Worm (Caenorhabditis elegans) whole organism, L1 larva: ENCODE results near the gene Y51A2B.4.

Source experiments
- blmp-1 ChIP-seq: fragments of 150-350 bp; optimal IDR thresholded peaks from 2 replicates; lab custom pipeline; 2014; ENCODE audit warnings: missing biosample characterization, missing genetic modification characterization
- ceh-63 ChIP-seq: fragments of 200-800 bp; sonication (Bioruptor generic); optimal IDR thresholded peaks from 2 replicates; lab custom pipeline; 2018; ENCODE audit warnings: mild to moderate bottlenecking, missing genetic modification characterization, missing compliant biosample characterization
- ceh-8 ChIP-seq: fragments of 200-800 bp; sonication (Bioruptor generic); optimal IDR thresholded peaks from 2 replicates; lab custom pipeline; 2018; ENCODE audit warnings: mild to moderate bottlenecking, missing genetic modification characterization, moderate library complexity, missing compliant biosample characterization
- ces-1 ChIP-seq: fragments of 150-350 bp; optimal IDR thresholded peaks from 2 replicates; lab custom pipeline; 2014; ENCODE audit warnings: missing biosample characterization, missing genetic modification reagents, missing genetic modification characterization
- efl-1 ChIP-seq, 4 experiments: fragments of 150-350 bp; optimal IDR thresholded peaks in 3 of 4; peaks in 1 of 4; 1 replicate in 1 of 4; 2 replicates in 3 of 4; lab custom pipeline; 2014; ENCODE audit warnings: missing biosample characterization in 2 of 4, missing genetic modification characterization in 2 of 4, missing genetic modification reagents in 2 of 4
- egl-13 ChIP-seq: sonication (generic microtip); optimal IDR thresholded peaks from 2 replicates; lab custom pipeline; 2016; ENCODE audit warnings: missing genotype, missing genetic modification reagents, missing genetic modification characterization, missing compliant biosample characterization
- elt-3 ChIP-seq, 6 experiments: fragments of 150-350 bp in 1 of 6; sonication (generic microtip); optimal IDR thresholded peaks; 2 replicates each; lab custom pipeline; 2017 to 2018; ENCODE audit warnings: missing biosample characterization in 6 of 6, missing genetic modification characterization in 6 of 6, inconsistent platforms in 1 of 6
- fkh-10 ChIP-seq: sonication (generic microtip); optimal IDR thresholded peaks from 2 replicates; lab custom pipeline; 2017; ENCODE audit warnings: missing biosample characterization, missing genetic modification reagents, missing genetic modification characterization
- jun-1 ChIP-seq: fragments of 150-350 bp; optimal IDR thresholded peaks from 2 replicates; lab custom pipeline; 2014; ENCODE audit warnings: missing biosample characterization, missing genetic modification reagents, missing genetic modification characterization
- lin-35 ChIP-seq, 2 experiments: fragments of 150-350 bp; optimal IDR thresholded peaks; 2 replicates each; lab custom pipeline; 2014; ENCODE audit warnings: missing biosample characterization in 2 of 2, missing genetic modification characterization in 2 of 2, missing genetic modification reagents in 2 of 2
- lin-39 ChIP-seq: fragments of 150-350 bp; optimal IDR thresholded peaks from 2 replicates; lab custom pipeline; 2014; ENCODE audit warnings: missing biosample characterization, missing genetic modification reagents, missing genetic modification characterization
- mab-9 ChIP-seq: fragments of 200-800 bp; sonication (Bioruptor generic); IDR thresholded peaks from 2 replicates; pipeline ENCODE4 v1.3.6; 2022; ENCODE audit warnings: missing genetic modification reagents, missing genetic modification characterization, missing compliant biosample characterization
- mdl-1 ChIP-seq, 2 experiments: fragments of 150-350 bp; optimal IDR thresholded peaks; 2 replicates each; lab custom pipeline; 2014 to 2017; ENCODE audit warnings: missing biosample characterization in 2 of 2, missing genetic modification characterization in 2 of 2, inconsistent platforms in 1 of 2
- mef-2 ChIP-seq: fragments of 150-350 bp; optimal IDR thresholded peaks from 2 replicates; lab custom pipeline; 2014; ENCODE audit warnings: missing biosample characterization, missing genetic modification characterization
- nhr-12 ChIP-seq: sonication (generic microtip); optimal IDR thresholded peaks from 2 replicates; lab custom pipeline; 2017; ENCODE audit warnings: missing biosample characterization, missing genetic modification characterization
- nhr-19 ChIP-seq: fragments of 200-800 bp; sonication (Bioruptor generic); conservative IDR thresholded peaks from 2 replicates; pipeline ENCODE4 v1.3.6; 2022; ENCODE audit warnings: missing genetic modification characterization, missing compliant biosample characterization
- nhr-28 ChIP-seq: fragments of 150-350 bp; optimal IDR thresholded peaks from 2 replicates; lab custom pipeline; 2014; ENCODE audit warnings: missing biosample characterization, missing genetic modification characterization
- nhr-77 ChIP-seq: fragments of 150-350 bp; optimal IDR thresholded peaks from 2 replicates; lab custom pipeline; 2014; ENCODE audit warnings: missing biosample characterization, missing genetic modification characterization
- nhr-84 ChIP-seq: sonication (generic microtip); optimal IDR thresholded peaks from 2 replicates; lab custom pipeline; 2017; ENCODE audit warnings: missing biosample characterization, missing genetic modification characterization
- pqm-1 ChIP-seq: sonication (generic microtip); optimal IDR thresholded peaks from 3 replicates; lab custom pipeline; 2017; ENCODE audit warnings: missing biosample characterization, missing genetic modification characterization
- snu-23 ChIP-seq: sonication (generic microtip); optimal IDR thresholded peaks from 2 replicates; lab custom pipeline; 2016; ENCODE audit warnings: missing genetic modification characterization, missing compliant biosample characterization
- swsn-7 ChIP-seq: sonication (generic microtip); optimal IDR thresholded peaks from 2 replicates; lab custom pipeline; 2016; ENCODE audit warnings: missing genetic modification characterization, missing compliant biosample characterization
- tbx-2 ChIP-seq: sonication (generic microtip); optimal IDR thresholded peaks from 2 replicates; lab custom pipeline; 2016; ENCODE audit warnings: missing genetic modification characterization, missing compliant biosample characterization
- tlp-1 ChIP-seq: fragments of 150-350 bp; optimal IDR thresholded peaks from 2 replicates; lab custom pipeline; 2014; ENCODE audit warnings: missing biosample characterization, missing genetic modification characterization
- unc-130 ChIP-seq: fragments of 150-350 bp; optimal IDR thresholded peaks from 2 replicates; lab custom pipeline; 2017; ENCODE audit warnings: missing biosample characterization, missing genetic modification characterization, inconsistent platforms
- unc-30 ChIP-seq: sonication (generic microtip); optimal IDR thresholded peaks from 2 replicates; lab custom pipeline; 2017; ENCODE audit warnings: missing biosample characterization, missing genetic modification characterization
- unc-86 ChIP-seq: sonication (generic microtip); optimal IDR thresholded peaks from 2 replicates; lab custom pipeline; 2016; ENCODE audit warnings: missing genetic modification characterization, missing compliant biosample characterization
- xbp-1 ChIP-seq: sonication (generic microtip); optimal IDR thresholded peaks from 2 replicates; lab custom pipeline; 2016; ENCODE audit warnings: missing genetic modification characterization, missing compliant biosample characterization
- zip-4 ChIP-seq: fragments of 200-800 bp; sonication (Bioruptor generic); optimal IDR thresholded peaks from 2 replicates; lab custom pipeline; 2018; ENCODE audit warnings: mild to moderate bottlenecking, missing genetic modification characterization, moderate library complexity, missing compliant biosample characterization

The Y51A2B.4 gene

DNA sequence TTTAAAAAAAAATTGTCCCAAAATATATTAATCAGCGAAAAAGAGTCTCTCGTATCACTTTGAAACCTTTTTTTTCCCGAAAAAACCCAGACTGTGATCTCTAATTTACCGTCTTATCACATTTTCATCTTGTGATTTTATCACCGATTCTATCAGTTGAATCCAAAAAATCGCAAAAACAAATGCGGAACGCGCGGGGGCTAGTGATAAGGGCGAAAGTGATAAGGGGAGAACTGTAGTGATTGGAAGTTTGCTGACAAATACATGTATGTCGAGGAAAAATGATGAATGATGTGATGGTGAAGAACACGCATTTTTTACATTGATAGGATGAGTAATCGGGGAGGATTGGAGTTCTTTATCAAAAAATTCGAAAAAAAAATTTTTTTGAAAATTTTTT lies 42.9 kb downstream of the Y51A2B.4 start (continued):
- TF ChIP-seq jun-1 (tag; lab: Kevin White, UChicago): peak; percentile 89
- peak; percentile 93 for TF ChIP-seq blmp-1 (tag; lab: Kevin White, UChicago)
- TF ChIP-seq tbx-2 (tag; lab: Kevin White, UChicago): peak; percentile 18
- TF ChIP-seq mdl-1 (tag; optimal IDR thresholded peaks at IDR 0.05; lab: Kevin White, UChicago): peak in 1 of 2 experiments; percentile 55
- TF ChIP-seq tlp-1: peak; percentile 63
- TF ChIP-seq pqm-1: peak; percentile 98
- TF ChIP-seq, all 84 proteins: peak for 16

DNA sequence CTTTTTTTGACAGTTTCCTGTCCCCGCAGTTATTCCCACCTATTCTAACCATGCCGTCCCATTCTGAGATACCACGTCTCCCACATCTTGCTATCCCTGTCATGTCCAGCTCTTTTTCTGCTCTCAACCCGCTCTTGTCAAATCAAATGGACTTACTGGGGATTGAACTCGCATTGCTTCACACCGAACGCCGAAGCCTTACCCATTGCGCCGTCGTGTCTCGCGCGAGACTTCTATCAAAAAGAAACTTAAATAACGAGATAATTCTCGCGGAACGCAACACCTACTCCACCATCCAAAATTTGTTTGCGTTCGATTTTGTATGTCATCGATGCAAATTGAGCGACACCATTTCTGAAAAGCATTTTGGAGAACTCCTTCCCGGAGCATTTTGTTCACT lies 44.8 kb downstream of the Y51A2B.4 start:
- no peak for TF ChIP-seq mef-2 (tag; lab: Kevin White, UChicago)
- TF ChIP-seq nhr-84 (tag; lab: Kevin White, UChicago): no peak
- TF ChIP-seq zip-4: no peak
- no peak for TF ChIP-seq nhr-28 (tag; lab: Kevin White, UChicago)

DNA sequence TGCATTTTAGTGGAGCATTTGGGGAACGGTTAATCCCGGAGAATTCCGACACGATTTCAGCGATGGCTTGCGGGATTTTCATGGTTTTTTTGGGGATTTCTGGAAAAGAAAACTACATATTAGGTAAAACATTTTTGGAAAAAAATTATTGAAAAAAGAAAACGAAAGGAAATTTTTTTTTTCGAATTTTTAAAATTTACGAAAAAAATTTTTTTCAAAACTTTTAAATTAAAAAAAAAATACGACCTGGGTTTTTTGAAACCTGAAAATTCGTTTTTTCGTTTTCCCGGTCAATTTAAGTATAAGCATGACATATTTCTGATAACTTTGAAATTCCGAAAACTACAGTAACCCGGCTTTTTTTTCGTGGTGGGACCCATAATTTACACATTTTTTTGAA lies 49.1 kb downstream of the Y51A2B.4 start, which contains the start of gene C08E8.10:
Gene C08E8.10, minus strand, starts transcription at position 101 of the 400 bp plus-strand sequence.
- no peak for TF ChIP-seq snu-23
- TF ChIP-seq unc-30: no peak
- TF ChIP-seq nhr-77 (tag; lab: Kevin White, UChicago): no peak
- no peak for TF ChIP-seq ceh-63
- TF ChIP-seq unc-130 (tag; lab: Kevin White, UChicago): no peak
- no peak for TF ChIP-seq zip-4
- TF ChIP-seq nhr-19 (GFP tag; lab: Robert Waterston, UW): no peak
- TF ChIP-seq swsn-7: no peak
- TF ChIP-seq egl-13: no peak
- TF ChIP-seq ces-1 (GFP tag; lab: Kevin White, UChicago): no peak

DNA sequence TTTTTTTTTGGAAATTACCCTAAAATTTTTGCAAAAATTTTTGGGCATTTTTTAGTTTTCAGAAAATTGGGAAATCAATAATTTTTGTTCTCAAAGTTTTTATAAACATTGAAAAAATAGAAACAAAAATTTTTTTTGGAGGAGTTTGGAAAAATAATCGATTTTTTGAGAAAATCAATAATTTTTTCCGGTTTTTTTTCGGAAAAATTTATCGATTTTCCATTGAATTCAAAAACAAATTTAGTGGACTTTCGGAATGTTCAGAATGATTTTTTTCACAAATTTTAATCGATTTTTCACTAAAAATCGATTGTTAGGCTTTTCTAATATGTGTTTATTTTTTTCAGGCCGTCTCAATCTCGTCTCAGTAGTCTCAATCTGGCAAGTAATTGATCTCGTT lies 51.3 kb downstream of the Y51A2B.4 start:
- no peak for TF ChIP-seq jun-1 (tag; lab: Kevin White, UChicago)
- TF ChIP-seq fkh-10 (GFP tag; lab: Kevin White, UChicago): no peak
- TF ChIP-seq mab-9 (GFP tag; lab: Robert Waterston, UW): no peak
- TF ChIP-seq ceh-8: no peak
- TF ChIP-seq unc-86 (tag; lab: Kevin White, UChicago): no peak
- no peak for TF ChIP-seq lin-35 (GFP tag; optimal IDR thresholded peaks at IDR 0.05; lab: Kevin White, UChicago)
- TF ChIP-seq lin-39 (tag; lab: Kevin White, UChicago): no peak
- no peak for TF ChIP-seq nhr-12 (tag; lab: Kevin White, UChicago)
- no peak for TF ChIP-seq elt-3 (tag; optimal IDR thresholded peaks at IDR 0.05; lab: Kevin White, UChicago)
- TF ChIP-seq xbp-1 (tag; lab: Kevin White, UChicago): no peak
- no peak for TF ChIP-seq ceh-63
- no peak for TF ChIP-seq efl-1 (optimal IDR thresholded peaks at IDR 0.05; lab: Kevin White, UChicago)
- TF ChIP-seq efl-1 (GFP tag; optimal IDR thresholded peaks at IDR 0.05 in 1 of 2; lab: Kevin White, UChicago): no peak
- no peak for TF ChIP-seq unc-30
